Fruit fly (Drosophila melanogaster): ENCODE measurements around the gene Rpp20.

DNA sequence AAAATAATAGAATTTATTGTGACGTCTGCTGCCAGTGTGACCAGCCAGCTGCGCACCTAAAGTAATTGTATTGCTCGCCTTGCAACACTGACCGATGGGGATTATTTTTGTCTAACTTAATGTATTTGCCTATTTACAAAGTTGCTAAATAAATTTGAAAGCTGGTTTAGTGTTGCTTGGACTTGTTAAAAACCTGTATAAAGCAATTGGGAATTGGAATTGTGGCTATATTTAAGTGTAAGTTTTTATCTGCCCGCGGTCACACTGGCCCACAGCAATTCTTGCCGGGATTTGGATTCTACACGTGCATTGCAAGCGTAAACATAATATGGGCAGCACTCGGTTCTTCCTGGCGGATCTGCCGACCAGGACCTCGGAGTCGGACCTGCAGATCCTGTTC, 40.1 kb upstream of the Rpp20 start, which contains the start of the genes CG14230 and CG14232:
- TF ChIP-seq vri (GFP tag; optimal IDR thresholded peaks at IDR 0.05): no peak
- no peak for TF ChIP-seq CG16779 (tag; optimal IDR thresholded peaks at IDR 0.05)
- TF ChIP-seq CG10631 (GFP tag; optimal IDR thresholded peaks at IDR 0.05): no peak
- no peak for TF ChIP-seq OdsH (GFP tag; optimal IDR thresholded peaks at IDR 0.05)
- TF ChIP-seq CG11294 (GFP tag; IDR thresholded peaks at IDR 0.05): no peak
- TF ChIP-seq cyc (GFP tag; optimal IDR thresholded peaks at IDR 0.05): no peak
- no peak for TF ChIP-seq ss (GFP tag; optimal IDR thresholded peaks at IDR 0.05)
- TF ChIP-seq CG34406 (GFP tag; optimal IDR thresholded peaks at IDR 0.05): no peak
- TF ChIP-seq Eip93F (GFP tag; optimal IDR thresholded peaks at IDR 0.05): no peak
- TF ChIP-seq topi (GFP tag; optimal IDR thresholded peaks at IDR 0.05): no peak
- TF ChIP-seq Sox15 (GFP tag; optimal IDR thresholded peaks at IDR 0.05): no peak

All from whole organism, prepupa.